Worm (Caenorhabditis elegans) whole organism, L3 larva: ENCODE measurements around the gene oac-51.

Experiments
- R02D3.7 ChIP-seq: fragments of 150-350 bp; optimal IDR thresholded peaks from 2 replicates; lab custom pipeline; 2014; ENCODE audit warnings: missing biosample characterization, missing genetic modification characterization
- ZK546.5 ChIP-seq: sonication (generic microtip); optimal IDR thresholded peaks from 2 replicates; lab custom pipeline; 2017; ENCODE audit warnings: missing biosample characterization, missing genetic modification characterization
- aly-2 ChIP-seq: fragments of 150-350 bp; optimal IDR thresholded peaks from 2 replicates; lab custom pipeline; 2014; ENCODE audit warnings: missing biosample characterization, missing genetic modification characterization
- ama-1 ChIP-seq: fragments of 150-350 bp; optimal IDR thresholded peaks from 2 replicates; lab custom pipeline; 2018
- ceh-16 ChIP-seq: sonication (generic microtip); optimal IDR thresholded peaks from 2 replicates; lab custom pipeline; 2017; ENCODE audit warnings: missing biosample characterization, missing genetic modification characterization
- ceh-28 ChIP-seq: fragments of 150-350 bp; optimal IDR thresholded peaks from 2 replicates; lab custom pipeline; 2014; ENCODE audit warnings: missing biosample characterization, missing genetic modification reagents, missing genetic modification characterization
- ceh-82 ChIP-seq: fragments of 150-350 bp; optimal IDR thresholded peaks from 2 replicates; lab custom pipeline; 2014; ENCODE audit warnings: missing biosample characterization, missing genetic modification characterization
- daf-12 ChIP-seq: fragments of 150-350 bp; optimal IDR thresholded peaks from 2 replicates; lab custom pipeline; 2014; ENCODE audit warnings: missing biosample characterization, missing genetic modification reagents, missing genetic modification characterization
- egl-27 ChIP-seq: sonication (generic microtip); optimal IDR thresholded peaks from 4 replicates; lab custom pipeline; 2017; ENCODE audit warnings: missing biosample characterization, missing genetic modification reagents, missing genetic modification characterization
- egl-5 ChIP-seq: fragments of 150-350 bp; optimal IDR thresholded peaks from 2 replicates; lab custom pipeline; 2017; ENCODE audit warnings: missing biosample characterization, missing genetic modification reagents, missing genetic modification characterization, inconsistent platforms
- elt-1 ChIP-seq: fragments of 150-350 bp; optimal IDR thresholded peaks from 2 replicates; lab custom pipeline; 2014; ENCODE audit warnings: missing biosample characterization, missing genetic modification characterization
- eor-1 ChIP-seq, 2 experiments: fragments of 150-350 bp; optimal IDR thresholded peaks; 2 replicates each; lab custom pipeline; 2014 to 2018; ENCODE audit warnings: missing biosample characterization in 2 of 2, missing genetic modification characterization in 2 of 2
- fkh-10 ChIP-seq: sonication (generic microtip); optimal IDR thresholded peaks from 2 replicates; lab custom pipeline; 2017; ENCODE audit warnings: missing biosample characterization, missing genetic modification reagents, missing genetic modification characterization
- fkh-2 ChIP-seq: fragments of 150-350 bp; optimal IDR thresholded peaks from 2 replicates; lab custom pipeline; 2014; ENCODE audit warnings: missing biosample characterization, missing genetic modification reagents, missing genetic modification characterization
- fos-1 ChIP-seq: fragments of 150-350 bp; optimal IDR thresholded peaks from 2 replicates; lab custom pipeline; 2014; ENCODE audit warnings: missing biosample characterization, missing genetic modification characterization
- jun-1 ChIP-seq: fragments of 150-350 bp; optimal IDR thresholded peaks from 2 replicates; lab custom pipeline; 2014; ENCODE audit warnings: missing biosample characterization, missing genetic modification reagents, missing genetic modification characterization
- lin-15B ChIP-seq: fragments of 150-350 bp; optimal IDR thresholded peaks from 2 replicates; lab custom pipeline; 2014; ENCODE audit warnings: missing biosample characterization, missing genetic modification characterization
- lin-39 ChIP-seq: fragments of 150-350 bp; optimal IDR thresholded peaks from 2 replicates; lab custom pipeline; 2018; ENCODE audit warnings: missing biosample characterization, missing genetic modification reagents, missing genetic modification characterization
- mdl-1 ChIP-seq: fragments of 150-350 bp; optimal IDR thresholded peaks from 2 replicates; lab custom pipeline; 2014; ENCODE audit warnings: missing biosample characterization, missing genetic modification characterization
- nfya-1 ChIP-seq: sonication (generic microtip); optimal IDR thresholded peaks from 2 replicates; lab custom pipeline; 2017; ENCODE audit warnings: missing genetic modification characterization, mild to moderate bottlenecking, missing compliant biosample characterization, antibody characterized with exemption, moderate library complexity; ENCODE audit not compliant: insufficient read depth
- nhr-11 ChIP-seq: fragments of 150-350 bp; optimal IDR thresholded peaks from 2 replicates; lab custom pipeline; 2014; ENCODE audit warnings: missing biosample characterization, missing genetic modification characterization
- nhr-12 ChIP-seq: fragments of 150-350 bp; optimal IDR thresholded peaks from 2 replicates; lab custom pipeline; 2014; ENCODE audit warnings: missing biosample characterization, missing genetic modification characterization
- nhr-23 ChIP-seq: fragments of 150-350 bp; optimal IDR thresholded peaks from 2 replicates; lab custom pipeline; 2014; ENCODE audit warnings: missing biosample characterization, missing genetic modification reagents, missing genetic modification characterization
- nhr-237 ChIP-seq: fragments of 150-350 bp; optimal IDR thresholded peaks from 2 replicates; lab custom pipeline; 2014; ENCODE audit warnings: missing biosample characterization, missing genetic modification characterization
- nhr-25 ChIP-seq: sonication (generic microtip); optimal IDR thresholded peaks from 2 replicates; lab custom pipeline; 2017; ENCODE audit warnings: missing biosample characterization, missing genetic modification characterization
- nhr-28 ChIP-seq: fragments of 150-350 bp; optimal IDR thresholded peaks from 2 replicates; lab custom pipeline; 2014; ENCODE audit warnings: missing biosample characterization, missing genetic modification characterization
- nhr-43 ChIP-seq: sonication (generic microtip); optimal IDR thresholded peaks from 2 replicates; lab custom pipeline; 2016; ENCODE audit warnings: mild to moderate bottlenecking, missing genetic modification characterization, missing compliant biosample characterization; ENCODE audit not compliant: poor library complexity, severe bottlenecking
- nhr-76 ChIP-seq: fragments of 150-350 bp; sonication (generic microtip); optimal IDR thresholded peaks from 5 replicates; lab custom pipeline; 2014; ENCODE audit warnings: missing biosample characterization, missing genetic modification characterization
- nhr-77 ChIP-seq: fragments of 150-350 bp; optimal IDR thresholded peaks from 2 replicates; lab custom pipeline; 2014; ENCODE audit warnings: missing biosample characterization, missing genetic modification characterization
- pha-4 ChIP-seq: fragments of 150-350 bp; optimal IDR thresholded peaks from 2 replicates; lab custom pipeline; 2014; ENCODE audit warnings: missing biosample characterization, missing genetic modification reagents, missing genetic modification characterization
- pqm-1 ChIP-seq: fragments of 150-350 bp; optimal IDR thresholded peaks from 2 replicates; lab custom pipeline; 2017; ENCODE audit warnings: missing biosample characterization, missing genetic modification characterization, inconsistent platforms
- sea-2 ChIP-seq: fragments of 150-350 bp; sonication (generic microtip); optimal IDR thresholded peaks from 4 replicates; lab custom pipeline; 2014; ENCODE audit warnings: missing biosample characterization, missing genetic modification reagents, missing genetic modification characterization
- skn-1 ChIP-seq: fragments of 150-350 bp; optimal IDR thresholded peaks from 2 replicates; lab custom pipeline; 2014; ENCODE audit warnings: missing biosample characterization, missing genetic modification characterization
- snpc-4 ChIP-seq: fragments of 150-350 bp; optimal IDR thresholded peaks from 2 replicates; lab custom pipeline; 2014; ENCODE audit warnings: missing biosample characterization, missing genetic modification characterization
- tbx-2 ChIP-seq: sonication (generic microtip); optimal IDR thresholded peaks from 2 replicates; lab custom pipeline; 2016; ENCODE audit warnings: mild to moderate bottlenecking, missing genetic modification characterization, missing compliant biosample characterization
- unc-62 ChIP-seq: fragments of 150-350 bp; sonication (generic microtip); optimal IDR thresholded peaks from 4 replicates; lab custom pipeline; 2014; ENCODE audit warnings: missing biosample characterization, missing genetic modification reagents, missing genetic modification characterization
- zag-1 ChIP-seq: fragments of 150-350 bp; optimal IDR thresholded peaks from 2 replicates; lab custom pipeline; 2014; ENCODE audit warnings: missing biosample characterization, missing genetic modification characterization
- ztf-11 ChIP-seq: fragments of 150-350 bp; optimal IDR thresholded peaks from 2 replicates; lab custom pipeline; 2014; ENCODE audit warnings: missing biosample characterization, missing genetic modification characterization

Gene oac-51

DNA sequence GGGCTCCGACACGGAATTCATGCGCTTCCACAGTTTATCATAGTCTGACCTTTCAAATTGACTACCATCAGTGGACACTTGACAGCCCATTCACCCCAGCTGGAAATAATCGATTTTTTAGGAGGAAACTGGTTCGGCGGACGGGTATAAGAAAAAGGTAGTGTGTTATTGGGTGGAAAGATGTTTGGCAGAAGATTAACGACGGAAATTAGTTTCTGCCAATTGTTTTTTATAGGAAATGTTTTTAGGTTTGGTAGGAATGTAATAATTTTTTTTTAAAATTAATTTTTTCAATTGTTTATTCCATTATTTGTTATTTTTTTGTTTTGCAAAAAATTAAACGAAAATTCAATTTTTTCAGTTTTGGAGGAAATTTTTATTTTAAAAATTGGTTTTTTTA, 37.6 kb upstream of the oac-51 start, which contains the start of gene F15E6.9:
F15E6.9 (minus strand) TSS at position 101 of the 400 bp plus-strand sequence.
- no peak for TF ChIP-seq daf-12 (tag; lab: Kevin White, UChicago)

DNA sequence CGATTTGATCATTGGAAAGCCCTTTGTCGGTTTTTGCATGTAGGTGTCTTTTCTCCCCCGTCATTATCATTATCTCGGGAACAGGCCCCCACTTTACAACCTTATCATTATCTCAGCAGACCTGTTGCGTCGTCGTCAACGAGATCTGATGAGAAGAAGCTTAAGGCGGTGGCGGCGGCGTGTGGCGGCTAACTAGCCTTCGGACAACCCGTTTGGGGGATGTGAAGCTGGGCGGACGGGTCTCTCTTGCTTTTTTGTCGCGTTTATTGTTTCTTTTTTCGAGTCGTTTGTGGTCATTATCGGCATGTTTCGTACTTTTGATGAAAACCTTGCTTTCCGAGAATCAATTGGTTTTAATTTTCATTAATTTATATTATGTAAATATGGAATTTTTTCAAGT, 36.6 kb upstream of the oac-51 start:
- TF ChIP-seq tbx-2 (tag; lab: Kevin White, UChicago) (no peak), nhr-43 (peak; percentile 57), nhr-23 (peak; percentile 19), nhr-28 (tag; lab: Kevin White, UChicago) (no peak), snpc-4 (tag; lab: Kevin White, UChicago) (no peak), ceh-82 (tag; lab: Kevin White, UChicago) (no peak), lin-15B (tag; lab: Kevin White, UChicago) (no peak), ceh-28 (tag; lab: Kevin White, UChicago) (no peak), eor-1 (tag; optimal IDR thresholded peaks at IDR 0.05; lab: Kevin White, UChicago) (no peak), zag-1 (no peak), jun-1 (no peak), nhr-25 (tag; lab: Kevin White, UChicago) (peak; percentile 54), egl-27 (no peak), ZK546.5 (tag; lab: Kevin White, UChicago) (no peak), ztf-11 (tag; lab: Kevin White, UChicago) (no peak), mdl-1 (no peak), pha-4 (tag; lab: Kevin White, UChicago) (no peak), nhr-77 (no peak)

ce11 chrIV:4301202-4301601, 35.4 kb upstream of the oac-51 start, which contains the start of gene lgc-22:
lgc-22 (plus strand) TSS chrIV:4301306.
- no peak for TF ChIP-seq aly-2 (tag; lab: Kevin White, UChicago)
- no peak for TF ChIP-seq fos-1
- no peak for TF ChIP-seq ceh-28 (tag; lab: Kevin White, UChicago)
- no peak for TF ChIP-seq unc-62 (GFP tag; lab: Kevin White, UChicago)
- TF ChIP-seq daf-12 (tag; lab: Kevin White, UChicago) = no peak
- no peak for TF ChIP-seq nhr-28 (tag; lab: Kevin White, UChicago)
- no peak for TF ChIP-seq zag-1
- no peak for TF ChIP-seq egl-27
- TF ChIP-seq mdl-1 = no peak
- no peak for TF ChIP-seq fkh-2 (tag; lab: Kevin White, UChicago)
- TF ChIP-seq snpc-4 (tag; lab: Kevin White, UChicago) = no peak
- TF ChIP-seq skn-1 (tag; lab: Kevin White, UChicago) = no peak
- no peak for TF ChIP-seq nhr-76
- no peak for TF ChIP-seq nhr-237 (tag; lab: Kevin White, UChicago)
- TF ChIP-seq nhr-12 (tag; lab: Kevin White, UChicago) = no peak
- no peak for TF ChIP-seq ama-1 (lab: Kevin White, UChicago)
- TF ChIP-seq ceh-16 (tag; lab: Kevin White, UChicago) = no peak
- no peak for TF ChIP-seq nfya-1 (tag; lab: Kevin White, UChicago)
- TF ChIP-seq ztf-11 (tag; lab: Kevin White, UChicago) = no peak
- no peak for TF ChIP-seq lin-39 (tag; lab: Kevin White, UChicago)

- no peak for TF ChIP-seq ceh-82 (tag; lab: Kevin White, UChicago)
- no peak for TF ChIP-seq nhr-11 (tag; lab: Kevin White, UChicago)
- no peak for TF ChIP-seq snpc-4 (tag; lab: Kevin White, UChicago)
- no peak for TF ChIP-seq nhr-76
- TF ChIP-seq skn-1 (tag; lab: Kevin White, UChicago) = no peak
- TF ChIP-seq aly-2 (tag; lab: Kevin White, UChicago) = no peak
- no peak for TF ChIP-seq nhr-43
- TF ChIP-seq jun-1 = no peak
- no peak for TF ChIP-seq egl-27
- no peak for TF ChIP-seq lin-39 (tag; lab: Kevin White, UChicago)
- no peak for TF ChIP-seq zag-1
- TF ChIP-seq egl-5 (tag; lab: Kevin White, UChicago) = no peak
- no peak for TF ChIP-seq pha-4 (tag; lab: Kevin White, UChicago)
- no peak for TF ChIP-seq lin-15B (tag; lab: Kevin White, UChicago)
These were observed 30.3 kb upstream of the oac-51 start for ce11 chrIV:4306317-4306716.

- TF ChIP-seq jun-1 = no peak
- no peak for TF ChIP-seq zag-1
- TF ChIP-seq egl-27 = no peak
- TF ChIP-seq nhr-237 (tag; lab: Kevin White, UChicago) = no peak
- TF ChIP-seq pqm-1 (tag; lab: Kevin White, UChicago) = no peak
- no peak for TF ChIP-seq R02D3.7
- TF ChIP-seq nhr-28 (tag; lab: Kevin White, UChicago) = no peak
- TF ChIP-seq fkh-10 = no peak
- TF ChIP-seq lin-39 (tag; lab: Kevin White, UChicago) = no peak
- no peak for TF ChIP-seq ama-1 (lab: Kevin White, UChicago)
- TF ChIP-seq ZK546.5 (tag; lab: Kevin White, UChicago) = no peak
- TF ChIP-seq nhr-23 = no peak
- no peak for TF ChIP-seq skn-1 (tag; lab: Kevin White, UChicago)
- no peak for TF ChIP-seq egl-5 (tag; lab: Kevin White, UChicago)
- TF ChIP-seq elt-1 (tag; lab: Kevin White, UChicago) = no peak
- TF ChIP-seq sea-2 = no peak
- no peak for TF ChIP-seq nhr-12 (tag; lab: Kevin White, UChicago)
- TF ChIP-seq fkh-2 (tag; lab: Kevin White, UChicago) = no peak
- TF ChIP-seq mdl-1 = no peak
These were observed 29.2 kb upstream of the oac-51 start, which contains the start of gene set-9 for ce11 chrIV:4307227-4307946. set-9 (plus strand) TSS chrIV:4307896.
